Fruit fly (Drosophila melanogaster): ENCODE results near the gene anchor.

Gene anchor

DNA sequence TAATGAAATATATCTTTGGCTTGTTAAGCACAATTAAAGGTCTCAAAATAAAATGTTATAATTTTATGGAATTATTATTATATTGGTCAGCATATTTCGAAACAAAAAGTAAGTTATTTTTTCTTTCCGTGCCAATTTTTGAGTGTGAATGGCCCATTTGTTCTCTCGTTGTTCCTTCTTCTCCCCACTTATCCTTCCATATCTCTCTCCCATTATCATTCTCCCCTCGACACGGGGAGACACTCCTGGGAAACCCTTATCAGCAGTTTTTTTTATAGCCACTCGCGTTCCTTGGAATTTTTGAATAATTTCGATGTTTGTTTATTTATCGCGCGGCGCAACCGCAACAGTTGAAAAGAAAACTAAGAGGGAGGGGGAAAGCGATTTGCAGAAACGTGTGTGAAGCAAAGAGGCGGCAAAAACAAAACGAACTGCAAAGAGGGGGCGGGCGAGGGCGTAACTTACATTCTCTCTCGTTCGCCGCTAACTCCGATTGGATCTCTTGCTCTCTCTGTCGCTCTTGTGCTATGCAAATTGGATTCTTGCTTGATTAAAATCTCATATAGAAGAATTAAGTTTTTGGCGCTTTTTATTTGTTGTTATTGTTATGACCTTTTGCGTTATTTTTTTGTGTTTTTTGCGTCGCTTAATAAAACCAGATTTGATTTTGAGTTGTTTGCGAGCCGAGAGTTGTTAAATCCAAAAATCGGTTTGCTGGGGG lies 46.2 kb downstream of the anchor start:
- TF ChIP-seq noc (tag; optimal IDR thresholded peaks at IDR 0.05): no peak

DNA sequence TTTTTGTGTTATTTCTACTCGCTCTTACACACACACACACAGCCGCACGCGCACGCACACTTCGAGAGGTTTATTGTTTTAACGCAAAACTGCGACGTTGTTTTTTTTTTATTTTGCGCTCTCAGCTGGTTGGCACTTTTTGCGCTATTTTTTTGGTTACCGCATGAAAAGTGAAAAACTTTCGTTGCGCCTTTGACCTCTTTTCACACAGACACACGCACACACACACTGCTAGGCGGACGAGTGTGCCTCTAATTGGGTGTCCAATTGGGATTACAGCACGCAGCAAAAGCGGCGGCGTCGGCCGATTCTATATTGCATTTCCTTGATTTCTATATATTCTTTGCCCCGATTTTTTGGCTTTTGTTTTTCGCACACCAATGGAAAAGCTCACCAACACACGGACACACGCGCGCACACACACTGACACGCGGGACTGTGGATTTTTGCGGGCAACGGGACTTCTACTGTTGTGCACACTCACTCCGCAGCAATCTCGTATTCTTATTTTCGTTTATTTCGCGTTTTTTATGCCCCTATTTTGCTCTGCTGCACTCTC lies 46.8 kb downstream of the anchor start:
- TF ChIP-seq noc (tag; optimal IDR thresholded peaks at IDR 0.05): no peak

DNA sequence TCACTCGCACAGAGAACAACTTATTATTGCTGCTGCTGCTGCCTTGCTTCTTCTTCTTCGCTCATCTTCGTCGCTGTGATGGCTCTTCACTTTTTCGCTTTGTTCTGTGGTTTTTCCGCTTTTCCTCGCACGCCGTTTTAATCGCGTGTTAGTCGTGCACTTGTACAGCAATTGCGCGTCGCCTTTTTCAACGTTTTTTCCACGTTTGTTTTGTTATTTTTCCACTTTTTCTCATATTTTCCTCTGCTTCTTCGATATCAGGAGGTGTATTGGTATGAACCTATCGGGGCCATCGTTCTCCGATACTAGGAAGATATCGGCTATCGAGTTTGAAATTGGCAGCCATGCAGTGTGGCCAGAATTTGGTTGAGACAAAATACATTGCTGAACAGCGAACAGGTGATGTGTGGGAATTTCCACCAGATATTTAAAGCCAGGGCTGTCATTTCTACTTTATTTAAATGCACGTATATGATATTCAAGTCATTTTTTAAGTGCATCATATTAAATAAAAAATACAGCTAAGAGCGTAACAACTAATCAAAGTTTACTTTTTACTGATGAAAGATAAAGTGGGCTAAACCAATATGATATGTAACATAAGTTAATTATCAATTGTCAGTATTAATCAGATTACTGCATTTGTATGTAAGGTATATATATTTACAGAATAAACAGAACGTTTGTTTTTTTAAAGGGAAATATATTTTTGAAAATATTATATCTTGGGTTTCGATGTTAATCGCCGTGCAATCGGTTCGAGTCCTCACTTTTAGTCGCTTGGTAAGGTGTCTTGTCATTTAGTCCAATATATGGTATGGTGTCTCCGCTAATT lies 47.5 kb downstream of the anchor start, which contains the start of gene Crtc:
TSS of gene Crtc (minus strand) at position 290 of the 835 bp plus-strand sequence.
- TF ChIP-seq noc (tag; optimal IDR thresholded peaks at IDR 0.05): no peak

DNA sequence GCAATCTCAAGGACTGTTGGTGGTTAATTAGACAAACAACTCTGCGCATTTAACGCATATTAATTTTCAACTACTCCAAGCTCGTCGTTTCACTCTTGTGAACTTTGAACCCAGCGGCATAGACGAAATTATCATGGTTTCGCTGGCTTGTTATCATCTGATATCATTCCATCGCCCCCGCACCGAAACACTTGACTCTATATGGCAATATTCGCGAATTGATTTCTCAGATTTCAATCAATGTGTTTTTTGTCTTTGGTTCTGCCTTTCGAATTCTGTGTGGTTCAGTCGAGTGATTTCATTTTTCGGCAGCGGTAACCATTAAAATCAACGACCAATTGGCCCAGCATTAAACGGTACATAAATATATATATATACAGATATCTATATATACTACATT lies 49.7 kb downstream of the anchor start, which contains the start of gene CG34251:
TSS of gene CG34251 (plus strand) at position 301 of the 400 bp plus-strand sequence.
- TF ChIP-seq noc (tag; optimal IDR thresholded peaks at IDR 0.05): no peak

DNA sequence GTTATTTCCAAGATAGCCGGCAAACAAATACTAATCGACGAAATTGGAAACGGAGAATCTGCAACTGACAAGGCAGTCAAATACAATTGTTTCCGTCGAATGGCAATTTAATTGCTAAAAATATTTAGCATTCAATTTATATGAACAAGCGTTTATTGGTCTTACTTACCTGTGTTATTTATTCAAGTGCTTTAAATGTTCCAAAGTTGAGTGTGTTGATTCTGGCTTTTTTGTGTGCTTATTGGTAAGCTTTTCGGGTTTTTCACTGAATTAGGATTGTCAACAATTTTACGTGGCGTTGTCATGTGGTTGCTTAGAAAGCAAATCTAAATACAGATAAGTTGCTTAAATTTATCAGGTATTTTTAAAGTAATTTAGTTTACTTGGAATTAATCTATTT lies 50.1 kb downstream of the anchor start:
- TF ChIP-seq noc (tag; optimal IDR thresholded peaks at IDR 0.05): no peak
